Fruit fly (Drosophila melanogaster): ENCODE results near the gene Cpr35B.

The Cpr35B gene

DNA sequence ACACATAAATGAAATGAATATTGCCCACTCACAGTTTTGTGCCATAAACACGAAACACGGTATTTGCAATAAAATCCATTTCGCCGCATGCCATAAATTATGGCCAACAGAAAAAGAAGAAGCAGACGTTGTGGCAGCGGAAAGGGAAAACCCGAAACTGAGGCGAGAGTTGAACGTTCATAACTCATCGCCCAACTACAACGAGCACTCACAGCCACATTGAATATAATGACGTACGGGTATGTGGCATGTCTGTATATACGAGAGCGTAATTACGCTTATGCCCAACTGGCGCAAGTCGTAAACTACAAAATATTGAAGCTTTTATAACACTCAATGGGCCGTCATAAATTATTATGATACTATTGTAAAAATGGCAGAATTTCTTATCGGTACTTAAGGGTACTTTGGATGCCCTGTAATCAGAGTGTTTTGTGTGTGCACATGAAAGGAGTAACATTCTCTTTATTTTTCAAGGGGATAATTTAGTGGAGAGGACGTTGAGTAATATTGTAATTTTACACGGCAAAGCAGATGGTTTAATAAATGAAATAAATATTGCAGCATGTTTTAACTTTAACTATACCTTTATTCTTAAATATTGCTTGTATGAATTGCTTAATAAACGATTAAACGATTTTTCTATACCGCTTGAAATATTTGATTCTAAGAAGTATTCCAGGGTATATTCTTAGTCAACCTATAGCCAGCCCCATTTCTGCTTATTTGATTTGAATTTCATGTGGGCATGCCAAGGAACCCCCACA lies 30.5 kb downstream of the Cpr35B start (continued):
- TF ChIP-seq Sry-β (GFP tag; optimal IDR thresholded peaks at IDR 0.05) = no peak
- no peak for TF ChIP-seq mam (GFP tag; optimal IDR thresholded peaks at IDR 0.05)
- TF ChIP-seq stwl (tag; optimal IDR thresholded peaks at IDR 0.05) = no peak
- TF ChIP-seq bcd (GFP tag; optimal IDR thresholded peaks at IDR 0.05) = no peak
- TF ChIP-seq shn (GFP tag; optimal IDR thresholded peaks at IDR 0.05) = no peak
- TF ChIP-seq HHEX (GFP tag; optimal IDR thresholded peaks at IDR 0.05) = peak; percentile 58
- no peak for TF ChIP-seq Oaz (GFP tag; IDR thresholded peaks at IDR 0.05)
- no peak for TF ChIP-seq lmd (GFP tag; IDR thresholded peaks at IDR 0.05)
- TF ChIP-seq peb (GFP tag; IDR thresholded peaks at IDR 0.05) = no peak
- no peak for TF ChIP-seq unc-4 (GFP tag; IDR thresholded peaks at IDR 0.05; ENCODE audit: partially characterized antibody)
- TF ChIP-seq CG11560 (tag; IDR thresholded peaks at IDR 0.05) = no peak
- peak; percentile 23 for TF ChIP-seq CG17568 (GFP tag; optimal IDR thresholded peaks at IDR 0.05)
- no peak for TF ChIP-seq slou (GFP tag; optimal IDR thresholded peaks at IDR 0.05)
- peak; percentile 75 for TF ChIP-seq CG31441 (GFP tag; IDR thresholded peaks at IDR 0.05)
- no peak for TF ChIP-seq pb (GFP tag; optimal IDR thresholded peaks at IDR 0.05)
- TF ChIP-seq CG8359 (GFP tag; optimal IDR thresholded peaks at IDR 0.05; ENCODE audit: borderline replicate concordance) = no peak
- peak; percentile 27 for TF ChIP-seq Hey (tag; optimal IDR thresholded peaks at IDR 0.05)
- peak; percentile 31 for TF ChIP-seq CoRest (tag; optimal IDR thresholded peaks at IDR 0.05)
- TF ChIP-seq CHES-1-like (GFP tag; optimal IDR thresholded peaks at IDR 0.05) = no peak
- TF ChIP-seq insv (GFP tag; optimal IDR thresholded peaks at IDR 0.05) = no peak
- peak; percentile 0 for TF ChIP-seq lilli (GFP tag; optimal IDR thresholded peaks at IDR 0.05)
- no peak for TF ChIP-seq CG12104 (GFP tag; optimal IDR thresholded peaks at IDR 0.05)
- TF ChIP-seq CG3281 (GFP tag; optimal IDR thresholded peaks at IDR 0.05) = peak; percentile 55
- TF ChIP-seq hbn (GFP tag; IDR thresholded peaks at IDR 0.05; ENCODE audit: partially characterized antibody) = no peak
- TF ChIP-seq chif (GFP tag; optimal IDR thresholded peaks at IDR 0.05) = no peak
- TF ChIP-seq CG1792 (GFP tag; optimal IDR thresholded peaks at IDR 0.05) = no peak
- TF ChIP-seq CG6272 (GFP tag; IDR thresholded peaks at IDR 0.05) = no peak
- no peak for TF ChIP-seq chn (GFP tag; optimal IDR thresholded peaks at IDR 0.05)
- TF ChIP-seq Deaf1 (tag; optimal IDR thresholded peaks at IDR 0.05) = peak; percentile 26
- no peak for TF ChIP-seq cas (GFP tag; IDR thresholded peaks at IDR 0.05)
- no peak for TF ChIP-seq TFAM (GFP tag; optimal IDR thresholded peaks at IDR 0.05)
- no peak for TF ChIP-seq en (GFP tag; optimal IDR thresholded peaks at IDR 0.05)
- TF ChIP-seq wor (GFP tag; IDR thresholded peaks at IDR 0.05) = no peak
- no peak for TF ChIP-seq H2.0 (GFP tag; IDR thresholded peaks at IDR 0.05)
- 0 out of 2 replicates have a peak, but pooled peaks have one; percentile 5 for TF ChIP-seq Adf1 (GFP tag; IDR thresholded peaks at IDR 0.05)
- no peak for TF ChIP-seq nerfin-2 (GFP tag; IDR thresholded peaks at IDR 0.05; ENCODE audit: partially characterized antibody)
- no peak for TF ChIP-seq ara (GFP tag; IDR thresholded peaks at IDR 0.05)
- TF ChIP-seq wdn (GFP tag; IDR thresholded peaks at IDR 0.05) = no peak
- peak; percentile 10 for TF ChIP-seq Hand (GFP tag; optimal IDR thresholded peaks at IDR 0.05)
- TF ChIP-seq sens (GFP tag) = peak; percentile 39
- TF ChIP-seq vfl (GFP tag; optimal IDR thresholded peaks at IDR 0.05) = no peak
- TF ChIP-seq CG16813 (GFP tag; IDR thresholded peaks at IDR 0.05; ENCODE audit: partially characterized antibody) = no peak
- TF ChIP-seq CG13894 (tag; optimal IDR thresholded peaks at IDR 0.05) = peak; percentile 68
- no peak for TF ChIP-seq CG6654 (GFP tag; optimal IDR thresholded peaks at IDR 0.05)
- TF ChIP-seq lbe (GFP tag; optimal IDR thresholded peaks at IDR 0.05) = no peak
- TF ChIP-seq br (optimal IDR thresholded peaks at IDR 0.05) = no peak
- no peak for TF ChIP-seq CG1602 (GFP tag; optimal IDR thresholded peaks at IDR 0.05)
- peak; percentile 69 for TF ChIP-seq CG12071 (GFP tag; optimal IDR thresholded peaks at IDR 0.05)
- TF ChIP-seq zen2 (GFP tag; IDR thresholded peaks at IDR 0.05; ENCODE audit: partially characterized antibody) = no peak
- no peak for TF ChIP-seq eyg (GFP tag; optimal IDR thresholded peaks at IDR 0.05)
- TF ChIP-seq Side (GFP tag; optimal IDR thresholded peaks at IDR 0.05) = no peak

All from whole organism, embryonic.